Worm (Caenorhabditis elegans): ENCODE results near the gene tag-342.

- no peak for TF ChIP-seq tbx-11 (GFP tag; IDR thresholded peaks at IDR 0.05)
- no peak for TF ChIP-seq ama-1 (optimal IDR thresholded peaks at IDR 0.05)
- TF ChIP-seq ceh-13 (GFP tag; optimal IDR thresholded peaks at IDR 0.05) = no peak
- no peak for TF ChIP-seq ceh-36 (tag; optimal IDR thresholded peaks at IDR 0.05)
- no peak for TF ChIP-seq hmg-4 (GFP tag; optimal IDR thresholded peaks at IDR 0.05)
- no peak for TF ChIP-seq B0310.2 (tag; optimal IDR thresholded peaks at IDR 0.05)
- no peak for TF ChIP-seq ets-7 (tag; optimal IDR thresholded peaks at IDR 0.05)
Measured at ce11 chrIII:9489798-9490197, 21.8 kb downstream of the tag-342 start.

Measured in whole organism, early embryonic.